Worm (Caenorhabditis elegans) whole organism, L3 larva: ENCODE results near the gene T23B7.3.

Experiments used
- ZK546.5 ChIP-seq: sonication (generic microtip); optimal IDR thresholded peaks from 2 replicates; lab custom pipeline; 2017; ENCODE audit warnings: missing biosample characterization, missing genetic modification characterization
- ceh-82 ChIP-seq: fragments of 150-350 bp; optimal IDR thresholded peaks from 2 replicates; lab custom pipeline; 2014; ENCODE audit warnings: missing biosample characterization, missing genetic modification characterization
- fkh-10 ChIP-seq: sonication (generic microtip); optimal IDR thresholded peaks from 2 replicates; lab custom pipeline; 2017; ENCODE audit warnings: missing biosample characterization, missing genetic modification reagents, missing genetic modification characterization
- lin-15B ChIP-seq: fragments of 150-350 bp; optimal IDR thresholded peaks from 2 replicates; lab custom pipeline; 2014; ENCODE audit warnings: missing biosample characterization, missing genetic modification characterization
- lsy-12 ChIP-seq: sonication (generic microtip); optimal IDR thresholded peaks from 2 replicates; lab custom pipeline; 2016; ENCODE audit warnings: mild to moderate bottlenecking, missing genetic modification characterization, missing compliant biosample characterization
- nhr-11 ChIP-seq: fragments of 150-350 bp; optimal IDR thresholded peaks from 2 replicates; lab custom pipeline; 2014; ENCODE audit warnings: missing biosample characterization, missing genetic modification characterization
- nhr-23 ChIP-seq: fragments of 150-350 bp; optimal IDR thresholded peaks from 2 replicates; lab custom pipeline; 2014; ENCODE audit warnings: missing biosample characterization, missing genetic modification reagents, missing genetic modification characterization
- nhr-237 ChIP-seq: fragments of 150-350 bp; optimal IDR thresholded peaks from 2 replicates; lab custom pipeline; 2014; ENCODE audit warnings: missing biosample characterization, missing genetic modification characterization
- nhr-28 ChIP-seq: fragments of 150-350 bp; optimal IDR thresholded peaks from 2 replicates; lab custom pipeline; 2014; ENCODE audit warnings: missing biosample characterization, missing genetic modification characterization
- skn-1 ChIP-seq: fragments of 150-350 bp; optimal IDR thresholded peaks from 2 replicates; lab custom pipeline; 2014; ENCODE audit warnings: missing biosample characterization, missing genetic modification characterization
- snpc-4 ChIP-seq: fragments of 150-350 bp; optimal IDR thresholded peaks from 2 replicates; lab custom pipeline; 2014; ENCODE audit warnings: missing biosample characterization, missing genetic modification characterization
- ztf-4 ChIP-seq: fragments of 150-350 bp; optimal IDR thresholded peaks from 2 replicates; lab custom pipeline; 2014; ENCODE audit warnings: missing biosample characterization, missing genetic modification characterization

DNA sequence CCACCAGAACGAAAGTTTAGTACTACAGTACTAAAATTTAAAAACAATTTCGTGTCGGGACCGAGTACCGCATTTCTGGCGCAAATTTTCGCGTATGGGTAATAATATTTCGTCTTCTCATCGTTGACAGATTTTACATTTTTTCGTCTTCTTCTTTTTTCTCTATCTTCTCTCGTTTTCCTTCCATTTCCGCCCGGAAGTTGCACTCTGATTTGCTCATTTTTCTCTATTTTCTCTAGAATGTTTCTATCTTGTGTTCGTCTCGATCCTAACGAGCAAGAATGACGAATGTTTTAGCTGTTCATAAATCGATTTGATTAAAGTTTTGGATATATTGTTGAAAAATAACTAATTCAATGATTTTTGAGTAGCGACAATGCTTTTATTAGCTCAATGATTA, 5.5 kb downstream of the T23B7.3 start:
- TF ChIP-seq ztf-4 (tag; lab: Kevin White, UChicago) = no peak
- no peak for TF ChIP-seq nhr-23 (tag; lab: Kevin White, UChicago)
- no peak for TF ChIP-seq fkh-10 (GFP tag; lab: Kevin White, UChicago)
- TF ChIP-seq skn-1 = no peak
- TF ChIP-seq ceh-82 = no peak
- TF ChIP-seq nhr-237 (tag; lab: Kevin White, UChicago) = no peak
- TF ChIP-seq ZK546.5 (tag; lab: Kevin White, UChicago) = no peak
- TF ChIP-seq snpc-4 = peak; percentile 7
- TF ChIP-seq nhr-11 (tag; lab: Kevin White, UChicago) = no peak
- TF ChIP-seq nhr-28 = no peak
- peak; percentile 2 for TF ChIP-seq lin-15B (tag; lab: Kevin White, UChicago)
- TF ChIP-seq lsy-12 (tag; lab: Kevin White, UChicago) = no peak
